Worm (Caenorhabditis elegans) whole organism, L3 larva: ENCODE data around the gene sbt-1.

Source experiments
- elt-1 ChIP-seq: fragments of 150-350 bp; optimal IDR thresholded peaks from 2 replicates; lab custom pipeline; 2014; ENCODE audit warnings: missing biosample characterization, missing genetic modification characterization
- elt-3 ChIP-seq, 3 experiments: fragments of 150-350 bp in 1 of 3; sonication (generic microtip) in 2 of 3; optimal IDR thresholded peaks; 2 replicates in 2 of 3; 4 replicates in 1 of 3; lab custom pipeline; 2014 to 2017; ENCODE audit warnings: missing biosample characterization in 3 of 3, missing genetic modification characterization in 3 of 3
- fos-1 ChIP-seq: fragments of 150-350 bp; optimal IDR thresholded peaks from 2 replicates; lab custom pipeline; 2014; ENCODE audit warnings: missing biosample characterization, missing genetic modification characterization
- hmg-11 ChIP-seq: sonication (generic microtip); optimal IDR thresholded peaks from 2 replicates; lab custom pipeline; 2016; ENCODE audit warnings: missing genetic modification characterization, missing compliant biosample characterization
- jun-1 ChIP-seq: fragments of 150-350 bp; optimal IDR thresholded peaks from 2 replicates; lab custom pipeline; 2014; ENCODE audit warnings: missing biosample characterization, missing genetic modification reagents, missing genetic modification characterization
- lin-39 ChIP-seq: fragments of 150-350 bp; optimal IDR thresholded peaks from 2 replicates; lab custom pipeline; 2018; ENCODE audit warnings: missing biosample characterization, missing genetic modification reagents, missing genetic modification characterization
- nhr-28 ChIP-seq: fragments of 150-350 bp; optimal IDR thresholded peaks from 2 replicates; lab custom pipeline; 2014; ENCODE audit warnings: missing biosample characterization, missing genetic modification characterization
- nhr-77 ChIP-seq: fragments of 150-350 bp; optimal IDR thresholded peaks from 2 replicates; lab custom pipeline; 2014; ENCODE audit warnings: missing biosample characterization, missing genetic modification characterization
- pha-4 ChIP-seq: fragments of 150-350 bp; optimal IDR thresholded peaks from 2 replicates; lab custom pipeline; 2014; ENCODE audit warnings: missing biosample characterization, missing genetic modification reagents, missing genetic modification characterization
- tbx-2 ChIP-seq: sonication (generic microtip); optimal IDR thresholded peaks from 2 replicates; lab custom pipeline; 2016; ENCODE audit warnings: mild to moderate bottlenecking, missing genetic modification characterization, missing compliant biosample characterization
- unc-62 ChIP-seq: fragments of 150-350 bp; sonication (generic microtip); optimal IDR thresholded peaks from 4 replicates; lab custom pipeline; 2014; ENCODE audit warnings: missing biosample characterization, missing genetic modification reagents, missing genetic modification characterization
- zag-1 ChIP-seq: fragments of 150-350 bp; optimal IDR thresholded peaks from 2 replicates; lab custom pipeline; 2014; ENCODE audit warnings: missing biosample characterization, missing genetic modification characterization
- ztf-4 ChIP-seq: fragments of 150-350 bp; optimal IDR thresholded peaks from 2 replicates; lab custom pipeline; 2014; ENCODE audit warnings: missing biosample characterization, missing genetic modification characterization

ce11 chrV:20828820-20829219, at the start of gene sbt-1:
- TF ChIP-seq nhr-28 (no peak), pha-4 (no peak), elt-3 (tag; optimal IDR thresholded peaks at IDR 0.05; lab: Kevin White, UChicago) (no peak), hmg-11 (tag; lab: Kevin White, UChicago) (peak; percentile 59), nhr-77 (tag; lab: Kevin White, UChicago) (no peak), elt-1 (tag; lab: Kevin White, UChicago) (peak; percentile 45), unc-62 (GFP tag; lab: Kevin White, UChicago) (no peak), lin-39 (tag; lab: Kevin White, UChicago) (peak; percentile 77), ztf-4 (no peak), fos-1 (no peak), zag-1 (no peak), jun-1 (no peak), tbx-2 (tag; lab: Kevin White, UChicago) (peak; percentile 35)
